Worm (Caenorhabditis elegans): ENCODE results near the gene Y71H2B.11.
A peak's percentile ranks its signal among the peaks of the same experiment; 100 is the strongest.

Y71H2B.11 gene

ce11 chrIII:2651519-2651918 lies 47.7 kb downstream of the Y71H2B.11 start:
- TF ChIP-seq nhr-28 (tag; optimal IDR thresholded peaks at IDR 0.05): no peak
- no peak for TF ChIP-seq fos-1 (tag; optimal IDR thresholded peaks at IDR 0.05)
- no peak for TF ChIP-seq mef-2 (tag; optimal IDR thresholded peaks at IDR 0.05)
- no peak for TF ChIP-seq lin-39 (tag; optimal IDR thresholded peaks at IDR 0.05)
- no peak for TF ChIP-seq nhr-84 (tag; optimal IDR thresholded peaks at IDR 0.05)
- TF ChIP-seq lin-13 (GFP tag; optimal IDR thresholded peaks at IDR 0.05): no peak
- TF ChIP-seq irx-1 (tag; optimal IDR thresholded peaks at IDR 0.05): no peak
- no peak for TF ChIP-seq nhr-11 (tag; optimal IDR thresholded peaks at IDR 0.05)
- TF ChIP-seq vab-15 (tag; optimal IDR thresholded peaks at IDR 0.05): no peak
- no peak for TF ChIP-seq pax-3 (tag; optimal IDR thresholded peaks at IDR 0.05)
- peak; percentile 31 for TF ChIP-seq nhr-90 (tag; optimal IDR thresholded peaks at IDR 0.05; ENCODE audit: poor library complexity)
- TF ChIP-seq fkh-10 (GFP tag; optimal IDR thresholded peaks at IDR 0.05): no peak
- TF ChIP-seq grh-1 (GFP tag; IDR thresholded peaks at IDR 0.05): 0 out of 2 replicates have a peak, but pooled peaks have one; percentile 20
- TF ChIP-seq unc-98 (GFP tag; IDR thresholded peaks at IDR 0.05): no peak
- no peak for TF ChIP-seq elt-2 (tag; optimal IDR thresholded peaks at IDR 0.05)
- TF ChIP-seq swsn-7 (tag; optimal IDR thresholded peaks at IDR 0.05): no peak
- no peak for TF ChIP-seq nhr-47 (tag; optimal IDR thresholded peaks at IDR 0.05)
- TF ChIP-seq unc-30 (tag; optimal IDR thresholded peaks at IDR 0.05): no peak
- TF ChIP-seq nhr-77 (tag; optimal IDR thresholded peaks at IDR 0.05): no peak
- peak; percentile 7 for TF ChIP-seq nhr-71 (tag; optimal IDR thresholded peaks at IDR 0.05)
- peak; percentile 18 for TF ChIP-seq mep-1 (tag; optimal IDR thresholded peaks at IDR 0.05)
- no peak for TF ChIP-seq zag-1 (tag; optimal IDR thresholded peaks at IDR 0.05)
- no peak for TF ChIP-seq mab-9 (GFP tag; IDR thresholded peaks at IDR 0.05)
- no peak for TF ChIP-seq jun-1 (tag; optimal IDR thresholded peaks at IDR 0.05)
- TF ChIP-seq blmp-1 (tag; optimal IDR thresholded peaks at IDR 0.05): peak; percentile 47
- TF ChIP-seq lin-14 (GFP tag; optimal IDR thresholded peaks at IDR 0.05): peak; percentile 71
- TF ChIP-seq efl-3 (GFP tag; optimal IDR thresholded peaks at IDR 0.05): no peak
- TF ChIP-seq C34B4.2 (tag; optimal IDR thresholded peaks at IDR 0.05): no peak
- TF ChIP-seq xbp-1 (tag; optimal IDR thresholded peaks at IDR 0.05): no peak
- no peak for TF ChIP-seq ceh-90 (tag; optimal IDR thresholded peaks at IDR 0.05)
- TF ChIP-seq snpc-4 (tag; optimal IDR thresholded peaks at IDR 0.05): no peak
- no peak for TF ChIP-seq ztf-4 (tag; optimal IDR thresholded peaks at IDR 0.05)
- TF ChIP-seq alr-1 (tag; optimal IDR thresholded peaks at IDR 0.05; ENCODE audit: borderline replicate concordance): no peak
- peak; percentile 89 for TF ChIP-seq nhr-85 (tag)
- TF ChIP-seq mdl-1 (tag; optimal IDR thresholded peaks at IDR 0.05): no peak
- no peak for TF ChIP-seq C16A3.4 (tag; optimal IDR thresholded peaks at IDR 0.05)
- TF ChIP-seq fkh-8 (tag; optimal IDR thresholded peaks at IDR 0.05): no peak
- TF ChIP-seq snu-23 (GFP tag; optimal IDR thresholded peaks at IDR 0.05): peak; percentile 19
- no peak for TF ChIP-seq nhr-237 (tag; optimal IDR thresholded peaks at IDR 0.05)
- TF ChIP-seq nhr-20 (tag; optimal IDR thresholded peaks at IDR 0.05): no peak
- no peak for TF ChIP-seq lin-35 (GFP tag; optimal IDR thresholded peaks at IDR 0.05)
- no peak for TF ChIP-seq ama-1 (optimal IDR thresholded peaks at IDR 0.05)

ce11 chrIII:2652704-2653566 lies 49.2 kb downstream of the Y71H2B.11 start:
- TF ChIP-seq egl-13 (tag; optimal IDR thresholded peaks at IDR 0.05) (no peak), blmp-1 (tag; optimal IDR thresholded peaks at IDR 0.05) (no peak), elt-2 (tag; optimal IDR thresholded peaks at IDR 0.05) (peak; percentile 73), tlp-1 (tag; optimal IDR thresholded peaks at IDR 0.05) (no peak), aha-1 (tag; optimal IDR thresholded peaks at IDR 0.05) (no peak)
